Worm (Caenorhabditis elegans) whole organism, L4/young adult: Measurements from ENCODE around the gene ceh-92.

ENCODE experiments used
- dao-5 ChIP-seq: sonication (generic microtip); optimal IDR thresholded peaks from 2 replicates; lab custom pipeline; 2016; ENCODE audit warnings: missing genotype, missing genetic modification characterization, moderate library complexity, missing compliant biosample characterization
- him-1 ChIP-seq: sonication (generic microtip); optimal IDR thresholded peaks from 2 replicates; lab custom pipeline; 2016; ENCODE audit warnings: missing genotype, missing genetic modification reagents, missing genetic modification characterization, missing compliant biosample characterization

- TF ChIP-seq him-1 (tag; lab: Kevin White, UChicago) (no peak), dao-5 (no peak)
Measured at ce11 chrIII:11629354-11629753, 48.0 kb downstream of the ceh-92 start, which contains the start of gene Y66A7A.7.
